Worm (Caenorhabditis elegans) whole organism, L2 larva: ENCODE measurements around the gene Y47D3A.14.
A peak's percentile ranks its signal among the peaks of the same experiment; 100 is the strongest.

ENCODE experiments used
- C34F6.9 ChIP-seq: fragments of 150-350 bp; optimal IDR thresholded peaks from 2 replicates; lab custom pipeline; 2014; ENCODE audit warnings: missing biosample characterization, missing genetic modification characterization
- F13H6.1 ChIP-seq: sonication (generic microtip); optimal IDR thresholded peaks from 2 replicates; lab custom pipeline; 2016; ENCODE audit warnings: missing genetic modification characterization, missing compliant biosample characterization
- R02D3.7 ChIP-seq: fragments of 150-350 bp; optimal IDR thresholded peaks from 2 replicates; lab custom pipeline; 2014; ENCODE audit warnings: missing biosample characterization, missing genetic modification characterization
- aly-2 ChIP-seq: fragments of 150-350 bp; optimal IDR thresholded peaks from 2 replicates; lab custom pipeline; 2014; ENCODE audit warnings: missing biosample characterization, missing genetic modification characterization
- blmp-1 ChIP-seq: sonication (generic microtip); optimal IDR thresholded peaks from 2 replicates; lab custom pipeline; 2017; ENCODE audit warnings: missing genetic modification characterization, mild to moderate bottlenecking, missing compliant biosample characterization, antibody characterized with exemption, moderate library complexity; ENCODE audit not compliant: insufficient read depth
- ceh-16 ChIP-seq: fragments of 150-350 bp; optimal IDR thresholded peaks from 2 replicates; lab custom pipeline; 2014; ENCODE audit warnings: missing biosample characterization, missing genetic modification characterization
- ceh-82 ChIP-seq: fragments of 150-350 bp; optimal IDR thresholded peaks from 2 replicates; lab custom pipeline; 2014; ENCODE audit warnings: missing biosample characterization, missing genetic modification characterization
- crh-2 ChIP-seq: sonication (generic microtip); optimal IDR thresholded peaks from 2 replicates; lab custom pipeline; 2017; ENCODE audit warnings: missing biosample characterization, missing genetic modification characterization
- dmd-4 ChIP-seq: sonication (generic microtip); optimal IDR thresholded peaks from 2 replicates; lab custom pipeline; 2017; ENCODE audit warnings: missing biosample characterization, missing genetic modification characterization
- egl-27 ChIP-seq: sonication (generic microtip); optimal IDR thresholded peaks from 3 replicates; lab custom pipeline; 2017; ENCODE audit warnings: missing biosample characterization, missing genetic modification reagents, missing genetic modification characterization
- elt-1 ChIP-seq: fragments of 150-350 bp; optimal IDR thresholded peaks from 2 replicates; lab custom pipeline; 2014; ENCODE audit warnings: missing biosample characterization, missing genetic modification characterization
- fos-1 ChIP-seq: fragments of 150-350 bp; optimal IDR thresholded peaks from 2 replicates; lab custom pipeline; 2014; ENCODE audit warnings: missing biosample characterization, missing genetic modification characterization
- gmeb-1 ChIP-seq: fragments of 150-350 bp; optimal IDR thresholded peaks from 2 replicates; lab custom pipeline; 2014; ENCODE audit warnings: missing biosample characterization, missing genetic modification characterization
- lin-13 ChIP-seq: fragments of 150-350 bp; optimal IDR thresholded peaks from 2 replicates; lab custom pipeline; 2014; ENCODE audit warnings: missing biosample characterization, missing genetic modification reagents, missing genetic modification characterization
- lin-39 ChIP-seq: fragments of 150-350 bp; optimal IDR thresholded peaks from 2 replicates; lab custom pipeline; 2014; ENCODE audit warnings: missing biosample characterization, missing genetic modification reagents, missing genetic modification characterization
- lsy-2 ChIP-seq, 2 experiments: fragments of 150-350 bp in 1 of 2; sonication (generic microtip) in 1 of 2; optimal IDR thresholded peaks; 2 replicates each; lab custom pipeline; 2014 to 2017; ENCODE audit warnings: missing biosample characterization in 2 of 2, missing genetic modification characterization in 2 of 2
- mbf-1 ChIP-seq: sonication (generic microtip); optimal IDR thresholded peaks from 2 replicates; lab custom pipeline; 2017; ENCODE audit warnings: missing biosample characterization, missing genetic modification characterization
- mdl-1 ChIP-seq, 2 experiments: fragments of 150-350 bp in 1 of 2; sonication (generic microtip) in 1 of 2; optimal IDR thresholded peaks; 2 replicates each; lab custom pipeline; 2017; ENCODE audit warnings: missing biosample characterization in 2 of 2, missing genetic modification characterization in 2 of 2
- nhr-10 ChIP-seq: sonication (generic microtip); optimal IDR thresholded peaks from 2 replicates; lab custom pipeline; 2017; ENCODE audit warnings: missing biosample characterization, missing genetic modification characterization
- nhr-11 ChIP-seq: fragments of 150-350 bp; optimal IDR thresholded peaks from 2 replicates; lab custom pipeline; 2014; ENCODE audit warnings: missing biosample characterization, missing genetic modification characterization
- nhr-12 ChIP-seq: fragments of 150-350 bp; optimal IDR thresholded peaks from 2 replicates; lab custom pipeline; 2014; ENCODE audit warnings: missing biosample characterization, missing genetic modification characterization
- nhr-129 ChIP-seq: fragments of 150-350 bp; optimal IDR thresholded peaks from 2 replicates; lab custom pipeline; 2014; ENCODE audit warnings: missing biosample characterization, missing genetic modification characterization
- nhr-21 ChIP-seq: fragments of 150-350 bp; optimal IDR thresholded peaks from 2 replicates; lab custom pipeline; 2014; ENCODE audit warnings: missing biosample characterization, missing genetic modification characterization
- nhr-23 ChIP-seq: fragments of 150-350 bp; optimal IDR thresholded peaks from 2 replicates; lab custom pipeline; 2014; ENCODE audit warnings: missing biosample characterization, missing genetic modification reagents, missing genetic modification characterization
- nhr-237 ChIP-seq: fragments of 150-350 bp; optimal IDR thresholded peaks from 2 replicates; lab custom pipeline; 2014; ENCODE audit warnings: missing biosample characterization, missing genetic modification characterization
- nhr-6 ChIP-seq: fragments of 150-350 bp; optimal IDR thresholded peaks from 2 replicates; lab custom pipeline; 2014; ENCODE audit warnings: missing biosample characterization, missing genetic modification characterization
- nhr-77 ChIP-seq: fragments of 150-350 bp; optimal IDR thresholded peaks from 2 replicates; lab custom pipeline; 2014; ENCODE audit warnings: missing biosample characterization, missing genetic modification characterization
- sem-4 ChIP-seq: fragments of 150-350 bp; optimal IDR thresholded peaks from 2 replicates; lab custom pipeline; 2014; ENCODE audit warnings: missing biosample characterization, missing genetic modification reagents, missing genetic modification characterization
- skn-1 ChIP-seq: sonication (generic microtip); optimal IDR thresholded peaks from 2 replicates; lab custom pipeline; 2017; ENCODE audit warnings: missing biosample characterization, missing genetic modification characterization
- sma-3 ChIP-seq: sonication (generic microtip); optimal IDR thresholded peaks from 2 replicates; lab custom pipeline; 2016; ENCODE audit warnings: missing genetic modification reagents, missing genetic modification characterization, missing compliant biosample characterization
- sma-9 ChIP-seq, 2 experiments: fragments of 150-350 bp in 1 of 2; sonication (generic microtip) in 1 of 2; optimal IDR thresholded peaks; 2 replicates each; lab custom pipeline; 2014 to 2016; ENCODE audit warnings: missing genetic modification characterization in 2 of 2, mild to moderate bottlenecking in 1 of 2, missing biosample characterization in 1 of 2, missing compliant biosample characterization in 1 of 2, missing genetic modification reagents in 1 of 2, moderate library complexity in 1 of 2
- snpc-4 ChIP-seq: fragments of 150-350 bp; optimal IDR thresholded peaks from 2 replicates; lab custom pipeline; 2014; ENCODE audit warnings: missing biosample characterization, missing genetic modification characterization
- unc-55 ChIP-seq: fragments of 150-350 bp; sonication (generic microtip); optimal IDR thresholded peaks from 3 replicates; lab custom pipeline; 2014; ENCODE audit warnings: missing biosample characterization, missing genetic modification reagents, missing genetic modification characterization
- unc-62 ChIP-seq: fragments of 150-350 bp; optimal IDR thresholded peaks from 2 replicates; lab custom pipeline; 2014; ENCODE audit warnings: missing biosample characterization, missing genetic modification reagents, missing genetic modification characterization
- zag-1 ChIP-seq: fragments of 150-350 bp; optimal IDR thresholded peaks from 2 replicates; lab custom pipeline; 2014; ENCODE audit warnings: missing biosample characterization, missing genetic modification characterization
- ztf-1 ChIP-seq: fragments of 200-800 bp; sonication (Bioruptor generic); conservative IDR thresholded peaks from 2 replicates; pipeline ENCODE4 v1.3.6; 2022; ENCODE audit warnings: missing genetic modification characterization, missing compliant biosample characterization
- ztf-11 ChIP-seq: sonication (generic microtip); optimal IDR thresholded peaks from 2 replicates; lab custom pipeline; 2017; ENCODE audit warnings: missing biosample characterization, missing genetic modification characterization
- ztf-4 ChIP-seq: fragments of 150-350 bp; optimal IDR thresholded peaks from 2 replicates; lab custom pipeline; 2014; ENCODE audit warnings: missing biosample characterization, missing genetic modification characterization

The Y47D3A.14 gene

ce11 chrIII:11286069-11286468 lies 49.4 kb upstream of the Y47D3A.14 start:
- peak; percentile 86 for TF ChIP-seq gmeb-1
- TF ChIP-seq dmd-4 (tag; lab: Kevin White, UChicago): no peak
- TF ChIP-seq aly-2: no peak
- TF ChIP-seq nhr-237 (tag; lab: Kevin White, UChicago): no peak
- no peak for TF ChIP-seq sma-9 (GFP tag; optimal IDR thresholded peaks at IDR 0.05; lab: Kevin White, UChicago)
- TF ChIP-seq sma-9 (tag; optimal IDR thresholded peaks at IDR 0.05; lab: Kevin White, UChicago): no peak
- peak; percentile 41 for TF ChIP-seq sma-3 (GFP tag; lab: Kevin White, UChicago)
- TF ChIP-seq F13H6.1 (tag; lab: Kevin White, UChicago): peak; percentile 32
- TF ChIP-seq lsy-2 (tag; optimal IDR thresholded peaks at IDR 0.05; lab: Kevin White, UChicago): peak in 1 of 2 experiments; percentile 44
- TF ChIP-seq ceh-16 (tag; lab: Kevin White, UChicago): no peak
- TF ChIP-seq fos-1 (tag; lab: Kevin White, UChicago): no peak
- peak; percentile 56 for TF ChIP-seq unc-55
- TF ChIP-seq egl-27 (tag; lab: Kevin White, UChicago): no peak
- TF ChIP-seq sem-4 (tag; lab: Kevin White, UChicago): no peak
- no peak for TF ChIP-seq mbf-1 (tag; lab: Kevin White, UChicago)
- TF ChIP-seq ceh-82 (tag; lab: Kevin White, UChicago): no peak
- TF ChIP-seq nhr-12: no peak
- no peak for TF ChIP-seq ztf-1 (GFP tag; lab: Robert Waterston, UW)
- TF ChIP-seq zag-1 (tag; lab: Kevin White, UChicago): no peak
- no peak for TF ChIP-seq skn-1 (tag; lab: Kevin White, UChicago)
- TF ChIP-seq lin-39: no peak
- TF ChIP-seq lin-13: peak; percentile 35
- TF ChIP-seq C34F6.9: peak; percentile 44
- TF ChIP-seq snpc-4: no peak
- no peak for TF ChIP-seq nhr-21
- no peak for TF ChIP-seq ztf-4 (tag; lab: Kevin White, UChicago)
- peak; percentile 87 for TF ChIP-seq crh-2

- TF ChIP-seq ztf-11 (tag; lab: Kevin White, UChicago): no peak
- TF ChIP-seq zag-1 (tag; lab: Kevin White, UChicago): no peak
- TF ChIP-seq nhr-6: no peak
Measured at ce11 chrIII:11283648-11284047, 47.0 kb upstream of the Y47D3A.14 start.

DNA sequence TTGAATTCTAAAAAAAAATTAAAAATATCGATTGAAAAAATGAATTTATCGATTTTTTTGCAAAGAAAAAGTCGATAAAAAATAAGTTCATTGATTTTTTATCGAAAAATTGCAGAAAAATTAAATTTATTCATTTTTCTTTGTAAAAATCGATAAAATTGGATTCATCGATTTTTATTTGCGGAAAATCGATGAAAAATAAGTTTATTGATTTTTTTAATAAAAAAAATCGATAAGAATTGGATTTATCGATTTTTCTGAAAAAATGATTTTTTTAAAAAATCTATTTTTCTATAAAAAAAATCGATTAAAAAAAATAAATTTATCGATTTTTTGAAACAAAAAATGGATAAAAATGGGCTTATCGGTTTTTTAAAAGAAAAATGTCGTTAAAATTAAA lies 43.3 kb upstream of the Y47D3A.14 start:
- TF ChIP-seq blmp-1 (tag; lab: Kevin White, UChicago) (no peak), crh-2 (no peak), ceh-16 (tag; lab: Kevin White, UChicago) (no peak), lsy-2 (tag; optimal IDR thresholded peaks at IDR 0.05; lab: Kevin White, UChicago) (no peak), unc-62 (GFP tag; lab: Kevin White, UChicago) (no peak), nhr-23 (tag; lab: Kevin White, UChicago) (no peak), nhr-11 (no peak), nhr-77 (tag; lab: Kevin White, UChicago) (no peak), nhr-129 (tag; lab: Kevin White, UChicago) (no peak), unc-55 (no peak), mdl-1 (tag; optimal IDR thresholded peaks at IDR 0.05; lab: Kevin White, UChicago) (no peak), C34F6.9 (no peak), sem-4 (tag; lab: Kevin White, UChicago) (no peak)

ce11 chrIII:11278817-11279216 lies 42.1 kb upstream of the Y47D3A.14 start, which contains the start of gene Y47D3A.21:
Gene Y47D3A.21, minus strand, starts transcription at chrIII:11278917.
- TF ChIP-seq nhr-10 (tag; lab: Kevin White, UChicago) (no peak), ceh-82 (tag; lab: Kevin White, UChicago) (no peak), nhr-23 (tag; lab: Kevin White, UChicago) (no peak), C34F6.9 (no peak), sma-3 (GFP tag; lab: Kevin White, UChicago) (no peak), elt-1 (tag; lab: Kevin White, UChicago) (no peak), unc-62 (GFP tag; lab: Kevin White, UChicago) (no peak), R02D3.7 (tag; lab: Kevin White, UChicago) (no peak), gmeb-1 (no peak)
